Fruit fly (Drosophila melanogaster): ENCODE data around the gene CG14696.

dm6 chr3R:10875515-10876434 lies 9.0 kb downstream of the CG14696 start, which contains the start of gene Sodh2:
- no peak for TF ChIP-seq Hr38 (GFP tag; optimal IDR thresholded peaks at IDR 0.05)
- peak; percentile 58 for TF ChIP-seq CG3032 (tag; optimal IDR thresholded peaks at IDR 0.05)
- TF ChIP-seq cyc (GFP tag; optimal IDR thresholded peaks at IDR 0.05), result peak; percentile 16
- peak; percentile 78 for TF ChIP-seq CG6854 (GFP tag; optimal IDR thresholded peaks at IDR 0.05)
